Worm (Caenorhabditis elegans): Measurements from ENCODE around the gene srg-64.

DNA sequence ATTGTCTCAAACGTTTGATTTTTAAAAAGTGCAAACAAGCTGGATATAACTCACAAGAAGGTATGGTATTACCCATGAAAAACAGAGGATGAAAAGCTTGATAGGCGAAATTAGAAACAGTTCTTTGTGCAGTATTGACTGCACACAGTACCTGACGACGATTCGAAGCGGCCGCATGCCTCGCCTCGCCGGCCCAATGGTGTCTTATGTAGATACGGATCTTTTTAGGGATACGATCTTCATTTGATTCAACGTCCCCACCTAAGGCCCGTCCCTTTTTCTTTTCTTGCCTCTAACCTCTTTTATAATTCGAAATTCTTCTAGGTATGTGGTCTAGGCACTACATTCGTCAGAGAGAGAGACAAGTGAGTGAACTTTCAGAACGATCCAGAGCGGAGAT is 25.7 kb upstream of the srg-64 start, which contains the start of gene bus-17:
- no peak for TF ChIP-seq M03D4.4 (tag; optimal IDR thresholded peaks at IDR 0.05)
- no peak for TF ChIP-seq nhr-2 (tag; optimal IDR thresholded peaks at IDR 0.05)
- TF ChIP-seq unc-62 (GFP tag; optimal IDR thresholded peaks at IDR 0.05) = no peak
- TF ChIP-seq unc-120 (tag; optimal IDR thresholded peaks at IDR 0.05; ENCODE audit: poor library complexity, severe bottlenecking) = no peak
- no peak for TF ChIP-seq sem-2 (GFP tag; optimal IDR thresholded peaks at IDR 0.05)

Measured in whole organism, mixed stage, embryonic.